Worm (Caenorhabditis elegans) whole organism, L4 larva: ENCODE measurements around the gene bbln-1.

ENCODE experiments used
- D1046.2 ChIP-seq: fragments of 200-800 bp; sonication (Bioruptor generic); IDR thresholded peaks from 2 replicates; pipeline ENCODE4 v1.3.6; 2022; ENCODE audit warnings: missing genetic modification characterization, missing compliant biosample characterization
- F37D6.2 ChIP-seq: sonication (generic microtip); optimal IDR thresholded peaks from 2 replicates; lab custom pipeline; 2016; ENCODE audit warnings: mild to moderate bottlenecking, missing genetic modification characterization, missing compliant biosample characterization
- F44E2.7 ChIP-seq: fragments of 200-800 bp; sonication (Bioruptor generic); IDR thresholded peaks from 2 replicates; pipeline ENCODE4 v2.1.2; 2022; ENCODE audit warnings: missing genetic modification characterization, missing compliant biosample characterization
- R02D3.7 ChIP-seq: fragments of 150-350 bp; sonication (generic microtip); optimal IDR thresholded peaks from 3 replicates; lab custom pipeline; 2014; ENCODE audit warnings: missing biosample characterization, missing genetic modification characterization
- ama-1 ChIP-seq: fragments of 150-350 bp; optimal IDR thresholded peaks from 2 replicates; lab custom pipeline; 2014; ENCODE audit warnings: inconsistent platforms, mixed read lengths
- arid-1 ChIP-seq: fragments of 200-800 bp; sonication (Bioruptor generic); conservative IDR thresholded peaks from 2 replicates; pipeline ENCODE4 v1.3.6; 2022; ENCODE audit warnings: missing genetic modification reagents, missing genetic modification characterization, missing compliant biosample characterization
- ceh-20 ChIP-seq: fragments of 200-800 bp; sonication (Bioruptor generic); IDR thresholded peaks from 2 replicates; pipeline ENCODE4 v1.3.6; 2022; ENCODE audit warnings: missing genetic modification reagents, missing genetic modification characterization, missing compliant biosample characterization
- ctbp-1 ChIP-seq: fragments of 200-800 bp; sonication (Bioruptor generic); IDR thresholded peaks from 2 replicates; pipeline ENCODE4 v1.3.6; 2022; ENCODE audit warnings: missing genetic modification reagents, missing genetic modification characterization, missing compliant biosample characterization
- daf-16 ChIP-seq, 3 experiments: sonication (generic microtip); optimal IDR thresholded peaks; 2 replicates each; lab custom pipeline; 2016 to 2017; ENCODE audit warnings: missing genetic modification characterization in 3 of 3, missing genetic modification reagents in 3 of 3, mild to moderate bottlenecking in 2 of 3, missing compliant biosample characterization in 2 of 3, missing biosample characterization in 1 of 3, moderate library complexity in 1 of 3
- dmd-6 ChIP-seq: fragments of 200-800 bp; sonication (Bioruptor generic); IDR thresholded peaks from 2 replicates; pipeline ENCODE4 v1.3.6; 2022; ENCODE audit warnings: missing genetic modification reagents, missing genetic modification characterization, missing compliant biosample characterization
- dmd-9 ChIP-seq: fragments of 200-800 bp; sonication (Bioruptor generic); IDR thresholded peaks from 2 replicates; pipeline ENCODE4 v1.3.6; 2022; ENCODE audit warnings: missing genetic modification reagents, missing genetic modification characterization, missing compliant biosample characterization
- dpl-1 ChIP-seq: fragments of 150-350 bp; optimal IDR thresholded peaks from 2 replicates; lab custom pipeline; 2014; ENCODE audit warnings: missing biosample characterization, missing genetic modification reagents, missing genetic modification characterization
- dve-1 ChIP-seq: sonication (generic microtip); optimal IDR thresholded peaks from 2 replicates; lab custom pipeline; 2017; ENCODE audit warnings: antibody characterized with exemption, mild to moderate bottlenecking, missing genetic modification characterization, missing compliant biosample characterization; ENCODE audit not compliant: insufficient read depth
- egl-43 ChIP-seq: fragments of 200-800 bp; sonication (Bioruptor generic); IDR thresholded peaks from 2 replicates; pipeline ENCODE4 v1.3.6; 2022; ENCODE audit warnings: missing genetic modification reagents, missing genetic modification characterization, missing compliant biosample characterization
- fkh-10 ChIP-seq: fragments of 150-350 bp; optimal IDR thresholded peaks from 2 replicates; lab custom pipeline; 2014; ENCODE audit warnings: missing biosample characterization, missing genetic modification reagents, missing genetic modification characterization
- hif-1 ChIP-seq, 2 experiments: sonication (generic microtip); optimal IDR thresholded peaks; 2 replicates each; lab custom pipeline; 2016 to 2017; ENCODE audit warnings: missing compliant biosample characterization in 2 of 2, missing genetic modification characterization in 2 of 2, missing genetic modification reagents in 2 of 2, missing genotype in 2 of 2, mild to moderate bottlenecking in 1 of 2
- hlh-11 ChIP-seq: fragments of 200-800 bp; sonication (Bioruptor generic); optimal IDR thresholded peaks from 2 replicates; lab custom pipeline; 2018; ENCODE audit warnings: mild to moderate bottlenecking, missing genetic modification characterization, missing compliant biosample characterization
- hlh-30 ChIP-seq: sonication (generic microtip); optimal IDR thresholded peaks from 2 replicates; lab custom pipeline; 2017; ENCODE audit warnings: antibody characterized with exemption, mild to moderate bottlenecking, missing genetic modification characterization, missing compliant biosample characterization; ENCODE audit not compliant: insufficient read depth
- hmg-1.1 ChIP-seq: fragments of 200-800 bp; sonication (Bioruptor generic); IDR thresholded peaks from 2 replicates; pipeline ENCODE4 v1.3.6; 2022; ENCODE audit warnings: missing genetic modification reagents, missing genetic modification characterization, missing compliant biosample characterization
- lim-7 ChIP-seq: fragments of 200-800 bp; sonication (Bioruptor generic); IDR thresholded peaks from 2 replicates; pipeline ENCODE4 v1.3.6; 2022; ENCODE audit warnings: missing genetic modification characterization, missing compliant biosample characterization
- lin-1 ChIP-seq: fragments of 200-800 bp; sonication (Bioruptor generic); IDR thresholded peaks from 2 replicates; pipeline ENCODE4 v1.3.6; 2022; ENCODE audit warnings: missing genetic modification reagents, missing genetic modification characterization, missing compliant biosample characterization
- lsy-2 ChIP-seq, 2 experiments: fragments of 150-350 bp in 1 of 2; sonication (generic microtip) in 1 of 2; optimal IDR thresholded peaks; 2 replicates each; lab custom pipeline; 2014 to 2017; ENCODE audit warnings: missing biosample characterization in 2 of 2, missing genetic modification characterization in 2 of 2
- madf-5 ChIP-seq, 2 experiments: fragments of 200-800 bp; sonication (Bioruptor generic); IDR thresholded peaks; 2 replicates each; pipeline ENCODE4 v1.3.6; 2022; ENCODE audit warnings: missing compliant biosample characterization in 2 of 2, missing genetic modification characterization in 2 of 2
- mdt-29 ChIP-seq: fragments of 200-800 bp; sonication (Bioruptor generic); IDR thresholded peaks from 2 replicates; pipeline ENCODE4 v1.3.6; 2022; ENCODE audit warnings: missing genetic modification reagents, missing genetic modification characterization, missing compliant biosample characterization
- mep-1 ChIP-seq: fragments of 150-350 bp; sonication (generic microtip); optimal IDR thresholded peaks from 3 replicates; lab custom pipeline; 2014; ENCODE audit warnings: missing biosample characterization, missing genetic modification characterization
- mes-2 ChIP-seq: sonication (generic microtip); optimal IDR thresholded peaks from 2 replicates; lab custom pipeline; 2016; ENCODE audit warnings: missing genotype, mild to moderate bottlenecking, missing genetic modification characterization, missing compliant biosample characterization; ENCODE audit not compliant: poor library complexity, severe bottlenecking
- nhr-10 ChIP-seq: fragments of 150-350 bp; optimal IDR thresholded peaks from 2 replicates; lab custom pipeline; 2014; ENCODE audit warnings: missing biosample characterization, missing genetic modification characterization
- nhr-102 ChIP-seq: sonication (generic microtip); optimal IDR thresholded peaks from 2 replicates; lab custom pipeline; 2016; ENCODE audit warnings: mild to moderate bottlenecking, missing genetic modification characterization, moderate library complexity, missing compliant biosample characterization
- nhr-11 ChIP-seq: fragments of 150-350 bp; optimal IDR thresholded peaks from 2 replicates; lab custom pipeline; 2014; ENCODE audit warnings: missing biosample characterization, missing genetic modification characterization
- nhr-111 ChIP-seq: fragments of 200-800 bp; sonication (Bioruptor generic); optimal IDR thresholded peaks from 2 replicates; lab custom pipeline; 2018; ENCODE audit warnings: mild to moderate bottlenecking, missing genetic modification characterization, missing compliant biosample characterization
- nhr-28 ChIP-seq: fragments of 150-350 bp; optimal IDR thresholded peaks from 2 replicates; lab custom pipeline; 2014; ENCODE audit warnings: missing biosample characterization, missing genetic modification characterization
- nhr-41 ChIP-seq: fragments of 200-800 bp; sonication (Bioruptor generic); IDR thresholded peaks from 2 replicates; pipeline ENCODE4 v1.3.6; 2022; ENCODE audit warnings: missing genetic modification reagents, missing genetic modification characterization, missing compliant biosample characterization
- nhr-48 ChIP-seq: sonication (generic microtip); optimal IDR thresholded peaks from 2 replicates; lab custom pipeline; 2016; ENCODE audit warnings: mild to moderate bottlenecking, missing genetic modification characterization, missing compliant biosample characterization
- nhr-76 ChIP-seq: fragments of 150-350 bp; optimal IDR thresholded peaks from 2 replicates; lab custom pipeline; 2014; ENCODE audit warnings: missing biosample characterization, missing genetic modification characterization
- nhr-77 ChIP-seq: fragments of 150-350 bp; optimal IDR thresholded peaks from 2 replicates; lab custom pipeline; 2014; ENCODE audit warnings: missing biosample characterization, missing genetic modification characterization
- rbr-2 ChIP-seq: sonication (generic microtip); optimal IDR thresholded peaks from 2 replicates; lab custom pipeline; 2016; ENCODE audit warnings: missing genotype, missing genetic modification characterization, missing compliant biosample characterization
- sdz-12 ChIP-seq: fragments of 200-800 bp; sonication (Bioruptor generic); optimal IDR thresholded peaks from 2 replicates; lab custom pipeline; 2018; ENCODE audit warnings: mild to moderate bottlenecking, missing genetic modification characterization, missing compliant biosample characterization
- set-16 ChIP-seq: fragments of 200-800 bp; sonication (Bioruptor generic); IDR thresholded peaks from 2 replicates; pipeline ENCODE4 v1.3.6; 2022; ENCODE audit warnings: missing genetic modification reagents, missing genetic modification characterization, missing compliant biosample characterization
- snpc-1.2 ChIP-seq: fragments of 200-800 bp; sonication (Bioruptor generic); IDR thresholded peaks from 2 replicates; pipeline ENCODE4 v1.3.6; 2022; ENCODE audit warnings: missing genetic modification reagents, missing genetic modification characterization, missing compliant biosample characterization
- spr-1 ChIP-seq: sonication (generic microtip); optimal IDR thresholded peaks from 2 replicates; lab custom pipeline; 2016; ENCODE audit warnings: mild to moderate bottlenecking, missing genetic modification characterization, missing compliant biosample characterization
- tag-97 ChIP-seq: fragments of 200-800 bp; sonication (Bioruptor generic); IDR thresholded peaks from 2 replicates; pipeline ENCODE4 v1.3.6; 2022; ENCODE audit warnings: missing genetic modification characterization, missing compliant biosample characterization
- unc-39 ChIP-seq: sonication (generic microtip); optimal IDR thresholded peaks from 2 replicates; lab custom pipeline; 2017; ENCODE audit warnings: missing biosample characterization, missing genetic modification characterization
- zfp-3 ChIP-seq: fragments of 200-800 bp; sonication (Bioruptor generic); conservative IDR thresholded peaks from 2 replicates; pipeline ENCODE4 v1.3.6; 2022; ENCODE audit warnings: missing genetic modification reagents, missing genetic modification characterization, missing compliant biosample characterization

Gene bbln-1

ce11 chrX:3116033-3116876 is 36.0 kb downstream of the bbln-1 start, which contains the start of gene mai-1 (continued):
- peak; percentile 89 for TF ChIP-seq set-16 (GFP tag; lab: Robert Waterston, UW)
- TF ChIP-seq snpc-1.2, result peak; percentile 42; the same call in 1 of the 2 replicates
- TF ChIP-seq lim-7, result 0 out of 2 replicates have a peak, but pooled peaks have one; percentile 23
- peak; percentile 78 for TF ChIP-seq ctbp-1 (GFP tag; lab: Robert Waterston, UW)
- no peak for TF ChIP-seq dve-1 (tag; lab: Kevin White, UChicago)
- peak; percentile 62 for TF ChIP-seq ama-1 (lab: Kevin White, UChicago)
- peak; percentile 88 for TF ChIP-seq hmg-1.1 (GFP tag; lab: Robert Waterston, UW)
- TF ChIP-seq nhr-10 (tag; lab: Kevin White, UChicago), result peak; percentile 28
- TF ChIP-seq fkh-10 (GFP tag; lab: Kevin White, UChicago), result peak; percentile 42
- no peak for TF ChIP-seq lin-1 (GFP tag; lab: Robert Waterston, UW)
- TF ChIP-seq nhr-41 (GFP tag; lab: Robert Waterston, UW), result no peak
- peak; percentile 27 for TF ChIP-seq F37D6.2
- peak; percentile 15 for TF ChIP-seq mep-1 (tag; lab: Kevin White, UChicago)
- 0 out of 4 replicates have a peak, but pooled peaks of 1 of the 2 experiments have one; percentile 2 for TF ChIP-seq madf-5 (GFP tag; IDR thresholded peaks at IDR 0.05; lab: Robert Waterston, UW)
- TF ChIP-seq ceh-20 (GFP tag; lab: Robert Waterston, UW), result peak; percentile 55; the same call in 1 of the 2 replicates
- TF ChIP-seq egl-43, result peak; percentile 81
- TF ChIP-seq nhr-28, result peak; percentile 7
- TF ChIP-seq nhr-11 (tag; lab: Kevin White, UChicago), result peak; percentile 5
- TF ChIP-seq sdz-12, result peak; percentile 33
- peak; percentile 73 for TF ChIP-seq arid-1 (GFP tag; lab: Robert Waterston, UW)
- peak; percentile 4 for TF ChIP-seq hlh-11 (tag; lab: Kevin White, UChicago)
- TF ChIP-seq, all 104 proteins: peak for 35

- TF ChIP-seq lim-7 (no peak), zfp-3 (GFP tag; lab: Robert Waterston, UW) (peak; percentile 68; the same call in 1 of the 2 replicates), lin-1 (GFP tag; lab: Robert Waterston, UW) (0 out of 2 replicates have a peak, but pooled peaks have one; percentile 56), nhr-77 (tag; lab: Kevin White, UChicago) (peak; percentile 46), nhr-111 (no peak), tag-97 (no peak), D1046.2 (GFP tag; lab: Robert Waterston, UW) (peak; percentile 38; the same call in 1 of the 2 replicates), daf-16 (GFP tag; optimal IDR thresholded peaks at IDR 0.05; lab: Kevin White, UChicago) (peak in 1 of 2 experiments; percentile 49), daf-16 (tag; optimal IDR thresholded peaks at IDR 0.05; lab: Kevin White, UChicago) (peak; percentile 88), unc-39 (tag; lab: Kevin White, UChicago) (no peak), R02D3.7 (no peak), egl-43 (no peak), lsy-2 (tag; optimal IDR thresholded peaks at IDR 0.05; lab: Kevin White, UChicago) (peak in 1 of 2 experiments; percentile 14), dve-1 (tag; lab: Kevin White, UChicago) (peak; percentile 85), nhr-76 (tag; lab: Kevin White, UChicago) (no peak), dmd-9 (GFP tag; lab: Robert Waterston, UW) (no peak), dmd-6 (peak; percentile 44; the same call in 1 of the 2 replicates), spr-1 (tag; lab: Kevin White, UChicago) (no peak), F37D6.2 (no peak), mes-2 (peak; percentile 24), rbr-2 (tag; lab: Kevin White, UChicago) (no peak), hlh-11 (tag; lab: Kevin White, UChicago) (peak; percentile 63), mdt-29 (GFP tag; lab: Robert Waterston, UW) (peak; percentile 21; the same call in 1 of the 2 replicates), ama-1 (lab: Kevin White, UChicago) (peak; percentile 85), hlh-30 (tag; lab: Kevin White, UChicago) (peak; percentile 64), dpl-1 (GFP tag; lab: Kevin White, UChicago) (no peak), nhr-11 (tag; lab: Kevin White, UChicago) (peak; percentile 48), nhr-48 (tag; lab: Kevin White, UChicago) (peak; percentile 13), hif-1 (tag; optimal IDR thresholded peaks at IDR 0.05; lab: Kevin White, UChicago) (no peak), nhr-102 (peak; percentile 35), F44E2.7 (GFP tag; lab: Robert Waterston, UW) (no peak)
Measured at ce11 chrX:3115134-3116032, 36.9 kb downstream of the bbln-1 start.
